Worm (Caenorhabditis elegans): ENCODE measurements around the gene gcc-2.

ce11 chrIII:9798478-9799157 lies 36.7 kb upstream of the gcc-2 start, which contains the start of gene ZK632.2:
- TF ChIP-seq nhr-28 (tag; optimal IDR thresholded peaks at IDR 0.05) (no peak), lsy-2 (tag; optimal IDR thresholded peaks at IDR 0.05) (no peak)
